Fruit fly (Drosophila melanogaster) whole organism, prepupa: ENCODE results near the gene CG43131.

Source experiments
- Blimp-1 ChIP-seq: fragments of 200-800 bp; sonication (Bioruptor generic); optimal IDR thresholded peaks from 3 replicates; lab custom pipeline; 2017; ENCODE audit warnings: missing biosample characterization, missing genetic modification characterization, mild to moderate bottlenecking, moderate library complexity, missing genetic modification reagents
- CG10669 ChIP-seq: fragments of 200-800 bp; sonication (Bioruptor generic); optimal IDR thresholded peaks from 3 replicates; lab custom pipeline; 2018; ENCODE audit warnings: missing biosample characterization, mild to moderate bottlenecking, missing genetic modification characterization, moderate library complexity
- CG11294 ChIP-seq: fragments of 200-800 bp; sonication (Bioruptor generic); IDR thresholded peaks from 2 replicates; pipeline ENCODE4 v1.3.6; 2022; ENCODE audit warnings: missing biosample characterization, missing genetic modification characterization
- CG11762 ChIP-seq: fragments of 200-800 bp; sonication (Bioruptor generic); optimal IDR thresholded peaks from 3 replicates; lab custom pipeline; 2016; ENCODE audit warnings: missing biosample characterization, missing genetic modification characterization; ENCODE audit not compliant: insufficient read depth
- CG15336 ChIP-seq: fragments of 200-800 bp; sonication (Bioruptor generic); IDR thresholded peaks from 2 replicates; pipeline ENCODE4 v1.3.6; 2022; ENCODE audit warnings: missing biosample characterization, missing genetic modification characterization
- CG1621 ChIP-seq: fragments of 200-800 bp; sonication (Bioruptor generic); optimal IDR thresholded peaks from 3 replicates; lab custom pipeline; 2018; ENCODE audit warnings: missing biosample characterization, mild to moderate bottlenecking, missing genetic modification characterization
- CG16779 ChIP-seq: fragments of 200-800 bp; sonication (Bioruptor generic); optimal IDR thresholded peaks from 3 replicates; lab custom pipeline; 2017; ENCODE audit warnings: missing biosample characterization, mild to moderate bottlenecking, missing genetic modification characterization
- CG3032 ChIP-seq: fragments of 200-800 bp; optimal IDR thresholded peaks from 2 replicates; lab custom pipeline; 2019; ENCODE audit warnings: missing biosample characterization, mild to moderate bottlenecking, missing genetic modification characterization, moderate library complexity
- CG31627 ChIP-seq: fragments of 200-800 bp; sonication (Bioruptor generic); optimal IDR thresholded peaks from 3 replicates; lab custom pipeline; 2016; ENCODE audit warnings: missing biosample characterization, missing genetic modification characterization
- CG32006 ChIP-seq: fragments of 200-800 bp; sonication (Bioruptor generic); optimal IDR thresholded peaks from 3 replicates; lab custom pipeline; 2017; ENCODE audit warnings: missing biosample characterization, mild to moderate bottlenecking, missing genetic modification characterization
- CG34406 ChIP-seq: fragments of 200-800 bp; sonication (Bioruptor generic); optimal IDR thresholded peaks from 3 replicates; lab custom pipeline; 2016; ENCODE audit warnings: missing biosample characterization, missing genetic modification characterization
- CG3919 ChIP-seq: fragments of 200-800 bp; sonication (Bioruptor generic); optimal IDR thresholded peaks from 3 replicates; lab custom pipeline; 2016; ENCODE audit warnings: missing biosample characterization, missing genetic modification characterization
- CG4318 ChIP-seq: fragments of 200-800 bp; sonication (Bioruptor generic); optimal IDR thresholded peaks from 3 replicates; lab custom pipeline; 2017; ENCODE audit warnings: missing biosample characterization, mild to moderate bottlenecking, missing genetic modification characterization
- CG6163 ChIP-seq: fragments of 200-800 bp; sonication (Bioruptor generic); IDR thresholded peaks from 3 replicates; pipeline ENCODE4 v1.3.6; 2022; ENCODE audit warnings: missing biosample characterization, missing genetic modification characterization
- CG6792 ChIP-seq: fragments of 200-800 bp; sonication (Bioruptor generic); optimal IDR thresholded peaks from 3 replicates; lab custom pipeline; 2016; ENCODE audit warnings: missing biosample characterization, missing genetic modification characterization
- CG6808 ChIP-seq: fragments of 200-800 bp; sonication (Bioruptor generic); optimal IDR thresholded peaks from 3 replicates; lab custom pipeline; 2017; ENCODE audit warnings: missing biosample characterization, missing genetic modification characterization, mild to moderate bottlenecking, moderate library complexity, missing genetic modification reagents
- CG6854 ChIP-seq: fragments of 200-800 bp; sonication (Bioruptor generic); optimal IDR thresholded peaks from 2 replicates; lab custom pipeline; 2017; ENCODE audit warnings: missing biosample characterization, mild to moderate bottlenecking, missing genetic modification characterization
- CG8119 ChIP-seq: fragments of 200-800 bp; sonication (Bioruptor generic); IDR thresholded peaks from 3 replicates; pipeline ENCODE4 v1.3.6; 2022; ENCODE audit warnings: missing biosample characterization, missing genetic modification characterization
- CG8319 ChIP-seq: fragments of 200-800 bp; sonication (Bioruptor generic); optimal IDR thresholded peaks from 3 replicates; lab custom pipeline; 2016; ENCODE audit warnings: missing biosample characterization, missing genetic modification characterization
- CG8632 ChIP-seq: fragments of 200-800 bp; sonication (Bioruptor generic); optimal IDR thresholded peaks from 3 replicates; lab custom pipeline; 2016; ENCODE audit warnings: missing biosample characterization, missing genetic modification characterization
- CG9139 ChIP-seq: fragments of 200-800 bp; sonication (Bioruptor generic); optimal IDR thresholded peaks from 3 replicates; lab custom pipeline; 2017; ENCODE audit warnings: missing biosample characterization, mild to moderate bottlenecking, missing genetic modification characterization
- Eip75B ChIP-seq: fragments of 200-800 bp; sonication (Bioruptor generic); optimal IDR thresholded peaks from 3 replicates; lab custom pipeline; 2016; ENCODE audit warnings: missing biosample characterization, missing genetic modification characterization
- Eip78C ChIP-seq: fragments of 200-800 bp; sonication (Bioruptor generic); peaks from one replicate; lab custom pipeline; 2016; ENCODE audit warnings: missing biosample characterization, missing genetic modification characterization
- Eip93F ChIP-seq: fragments of 200-800 bp; sonication (Bioruptor generic); optimal IDR thresholded peaks from 2 replicates; lab custom pipeline; 2016; ENCODE audit warnings: missing biosample characterization, mild to moderate bottlenecking, missing genetic modification characterization
- Ets21C ChIP-seq: fragments of 200-800 bp; sonication (Bioruptor generic); optimal IDR thresholded peaks from 3 replicates; lab custom pipeline; 2016; ENCODE audit warnings: missing biosample characterization, missing genetic modification characterization
- Hr38 ChIP-seq: sonication (Bioruptor generic); optimal IDR thresholded peaks from 2 replicates; lab custom pipeline; 2016; ENCODE audit warnings: missing biosample characterization, missing genetic modification characterization
- Hr39 ChIP-seq: fragments of 200-800 bp; sonication (Bioruptor generic); optimal IDR thresholded peaks from 2 replicates; lab custom pipeline; 2016; ENCODE audit warnings: missing biosample characterization, missing genetic modification characterization
- Hr4 ChIP-seq: fragments of 200-800 bp; sonication (Bioruptor generic); optimal IDR thresholded peaks from 3 replicates; lab custom pipeline; 2016; ENCODE audit warnings: missing biosample characterization, missing genetic modification characterization
- Met ChIP-seq: fragments of 200-800 bp; sonication (Bioruptor generic); optimal IDR thresholded peaks from 3 replicates; lab custom pipeline; 2016; ENCODE audit warnings: missing biosample characterization, missing genetic modification characterization
- OdsH ChIP-seq: fragments of 200-800 bp; sonication (Bioruptor generic); optimal IDR thresholded peaks from 3 replicates; lab custom pipeline; 2016; ENCODE audit warnings: missing biosample characterization, missing genetic modification characterization
- Smox ChIP-seq: fragments of 200-800 bp; sonication (Bioruptor generic); optimal IDR thresholded peaks from 3 replicates; lab custom pipeline; 2016; ENCODE audit warnings: missing biosample characterization, missing genetic modification characterization
- Sox102F ChIP-seq: fragments of 200-800 bp; sonication (Bioruptor generic); optimal IDR thresholded peaks from 2 replicates; lab custom pipeline; 2016; ENCODE audit warnings: missing biosample characterization, mild to moderate bottlenecking, missing genetic modification characterization
- Sox14 ChIP-seq: fragments of 200-800 bp; sonication (Bioruptor generic); optimal IDR thresholded peaks from 3 replicates; lab custom pipeline; 2016; ENCODE audit warnings: missing biosample characterization, missing genetic modification characterization
- acj6 ChIP-seq: fragments of 200-800 bp; sonication (Bioruptor generic); optimal IDR thresholded peaks from 3 replicates; lab custom pipeline; 2016; ENCODE audit warnings: missing biosample characterization, missing genetic modification characterization
- cyc ChIP-seq: fragments of 200-800 bp; sonication (Bioruptor generic); optimal IDR thresholded peaks from 3 replicates; lab custom pipeline; 2016; ENCODE audit warnings: missing biosample characterization, missing genetic modification characterization
- dac ChIP-seq: fragments of 200-800 bp; sonication (Bioruptor generic); optimal IDR thresholded peaks from 2 replicates; lab custom pipeline; 2017; ENCODE audit warnings: missing biosample characterization, mild to moderate bottlenecking, missing genetic modification characterization
- dsx ChIP-seq: fragments of 200-800 bp; optimal IDR thresholded peaks from 3 replicates; lab custom pipeline; 2019; ENCODE audit warnings: missing biosample characterization, mild to moderate bottlenecking, missing genetic modification characterization, moderate library complexity; ENCODE audit not compliant: poor library complexity, severe bottlenecking
- eg ChIP-seq: fragments of 200-800 bp; sonication (Bioruptor generic); IDR thresholded peaks from 3 replicates; pipeline ENCODE4 v1.3.6; 2022; ENCODE audit warnings: missing biosample characterization, missing genetic modification characterization
- esn ChIP-seq: fragments of 200-800 bp; sonication (Bioruptor generic); optimal IDR thresholded peaks from 2 replicates; lab custom pipeline; 2016; ENCODE audit warnings: missing biosample characterization, mild to moderate bottlenecking, missing genetic modification characterization, moderate library complexity
- fd59A ChIP-seq: fragments of 200-800 bp; sonication (Bioruptor generic); optimal IDR thresholded peaks from 2 replicates; lab custom pipeline; 2017; ENCODE audit warnings: missing biosample characterization, mild to moderate bottlenecking, missing genetic modification characterization, missing genetic modification reagents
- fd85E ChIP-seq: fragments of 200-800 bp; sonication (Bioruptor generic); optimal IDR thresholded peaks from 3 replicates; lab custom pipeline; 2016; ENCODE audit warnings: missing biosample characterization, missing genetic modification characterization
- fkh ChIP-seq: fragments of 200-800 bp; sonication (Bioruptor generic); optimal IDR thresholded peaks from 3 replicates; lab custom pipeline; 2017; ENCODE audit warnings: missing biosample characterization, mild to moderate bottlenecking, missing genetic modification characterization, moderate library complexity
- lz ChIP-seq: fragments of 200-800 bp; sonication (Bioruptor generic); optimal IDR thresholded peaks from 3 replicates; lab custom pipeline; 2016; ENCODE audit warnings: missing biosample characterization, missing genetic modification characterization
- net ChIP-seq: fragments of 200-800 bp; sonication (Bioruptor generic); optimal IDR thresholded peaks from 3 replicates; lab custom pipeline; 2016; ENCODE audit warnings: missing biosample characterization, missing genetic modification characterization
- pdm3 ChIP-seq: fragments of 200-800 bp; sonication (Bioruptor generic); optimal IDR thresholded peaks from 3 replicates; lab custom pipeline; 2016; ENCODE audit warnings: missing biosample characterization, missing genetic modification characterization
- salr ChIP-seq, 2 experiments: fragments of 200-800 bp; sonication (Bioruptor generic); optimal IDR thresholded peaks; 3 replicates each; lab custom pipeline; 2016 to 2018; ENCODE audit warnings: missing biosample characterization in 2 of 2, missing genetic modification characterization in 2 of 2, mild to moderate bottlenecking in 1 of 2
- spab ChIP-seq: fragments of 200-800 bp; sonication (Bioruptor generic); optimal IDR thresholded peaks from 2 replicates; lab custom pipeline; 2017; ENCODE audit warnings: missing biosample characterization, mild to moderate bottlenecking, missing genetic modification characterization, missing genetic modification reagents
- ss ChIP-seq, 2 experiments: fragments of 200-800 bp; sonication (Bioruptor generic); optimal IDR thresholded peaks; 2 replicates in 1 of 2; 3 replicates in 1 of 2; lab custom pipeline; 2017 to 2018; ENCODE audit warnings: mild to moderate bottlenecking in 2 of 2, missing biosample characterization in 2 of 2, missing genetic modification characterization in 2 of 2, moderate library complexity in 1 of 2
- svp ChIP-seq: fragments of 200-800 bp; sonication (Bioruptor generic); peaks from one replicate; lab custom pipeline; 2016; ENCODE audit warnings: missing biosample characterization, missing genetic modification characterization
- topi ChIP-seq: fragments of 200-800 bp; sonication (Bioruptor generic); optimal IDR thresholded peaks from 3 replicates; lab custom pipeline; 2016; ENCODE audit warnings: missing biosample characterization, missing genetic modification characterization
- vri ChIP-seq: fragments of 200-800 bp; sonication (Bioruptor generic); optimal IDR thresholded peaks from 3 replicates; lab custom pipeline; 2016; ENCODE audit warnings: missing biosample characterization, mild to moderate bottlenecking, missing genetic modification characterization

The CG43131 gene

dm6 chr3R:5064542-5065358 lies 44.2 kb downstream of the CG43131 start:
- TF ChIP-seq OdsH (no peak), CG15336 (GFP tag; lab: Robert Waterston, UW) (no peak), CG6854 (GFP tag; lab: Kevin White, UChicago) (no peak), Sox14 (GFP tag; lab: Kevin White, UChicago) (peak; percentile 33), CG10669 (no peak), CG3032 (tag; lab: Kevin White, UChicago) (no peak), CG8319 (no peak), salr (GFP tag; optimal IDR thresholded peaks at IDR 0.05; lab: Kevin White, UChicago) (peak in 1 of 2 experiments; percentile 4), fd59A (GFP tag; lab: Kevin White, UChicago) (no peak), CG6163 (no peak), Hr39 (GFP tag; lab: Kevin White, UChicago) (peak; percentile 40), CG8632 (no peak), CG16779 (tag; lab: Kevin White, UChicago) (peak; percentile 17), CG3919 (GFP tag; lab: Kevin White, UChicago) (no peak), CG31627 (GFP tag; lab: Kevin White, UChicago) (peak; percentile 6), ss (GFP tag; optimal IDR thresholded peaks at IDR 0.05; lab: Kevin White, UChicago) (no peak), CG11294 (no peak), Hr38 (GFP tag; lab: Kevin White, UChicago) (no peak), esn (peak; percentile 34), dsx (no peak), Eip93F (no peak), eg (GFP tag; lab: Robert Waterston, UW) (no peak), vri (GFP tag; lab: Kevin White, UChicago) (peak; percentile 77), lz (GFP tag; lab: Kevin White, UChicago) (peak; percentile 26), CG11762 (no peak), Sox102F (GFP tag; lab: Kevin White, UChicago) (peak; percentile 22), CG6808 (no peak), CG34406 (GFP tag; lab: Kevin White, UChicago) (no peak), CG6792 (GFP tag; lab: Kevin White, UChicago) (no peak), cyc (GFP tag; lab: Kevin White, UChicago) (no peak), CG32006 (GFP tag; lab: Kevin White, UChicago) (peak; percentile 7), fd85E (GFP tag; lab: Kevin White, UChicago) (no peak), dac (GFP tag; lab: Kevin White, UChicago) (no peak), CG1621 (tag; lab: Kevin White, UChicago) (no peak), Eip75B (GFP tag; lab: Kevin White, UChicago) (peak; percentile 2), Smox (GFP tag; lab: Kevin White, UChicago) (no peak), CG8119 (GFP tag; lab: Robert Waterston, UW) (no peak), fkh (no peak), CG4318 (GFP tag; lab: Kevin White, UChicago) (no peak), spab (GFP tag; lab: Kevin White, UChicago) (no peak), Ets21C (peak; percentile 19), pdm3 (GFP tag; lab: Kevin White, UChicago) (no peak), CG9139 (GFP tag; lab: Kevin White, UChicago) (no peak), svp (peak; percentile 74), Met (GFP tag; lab: Kevin White, UChicago) (peak; percentile 19), topi (peak; percentile 7), acj6 (GFP tag; lab: Kevin White, UChicago) (peak; percentile 7), net (no peak), Eip78C (GFP tag; lab: Kevin White, UChicago) (peak; percentile 39), Blimp-1 (GFP tag; lab: Kevin White, UChicago) (no peak), Hr4 (GFP tag; lab: Kevin White, UChicago) (no peak)
